Worm (Caenorhabditis elegans) whole organism, L2 larva: ENCODE results near the gene F10E9.1.

ENCODE experiments used
- C34F6.9 ChIP-seq: fragments of 150-350 bp; optimal IDR thresholded peaks from 2 replicates; lab custom pipeline; 2014; ENCODE audit warnings: missing biosample characterization, missing genetic modification characterization
- F13H6.1 ChIP-seq: sonication (generic microtip); optimal IDR thresholded peaks from 2 replicates; lab custom pipeline; 2016; ENCODE audit warnings: missing genetic modification characterization, missing compliant biosample characterization
- R02D3.7 ChIP-seq: fragments of 150-350 bp; optimal IDR thresholded peaks from 2 replicates; lab custom pipeline; 2014; ENCODE audit warnings: missing biosample characterization, missing genetic modification characterization
- Y55F3AM.14 ChIP-seq: fragments of 200-800 bp; sonication (Bioruptor generic); optimal IDR thresholded peaks from 2 replicates; lab custom pipeline; 2018; ENCODE audit warnings: mild to moderate bottlenecking, missing genetic modification characterization, missing compliant biosample characterization
- alr-1 ChIP-seq: fragments of 150-350 bp; optimal IDR thresholded peaks from 2 replicates; lab custom pipeline; 2014; ENCODE audit warnings: missing biosample characterization, missing genetic modification characterization
- aly-2 ChIP-seq: fragments of 150-350 bp; optimal IDR thresholded peaks from 2 replicates; lab custom pipeline; 2014; ENCODE audit warnings: missing biosample characterization, missing genetic modification characterization
- blmp-1 ChIP-seq: sonication (generic microtip); optimal IDR thresholded peaks from 2 replicates; lab custom pipeline; 2017; ENCODE audit warnings: missing genetic modification characterization, mild to moderate bottlenecking, missing compliant biosample characterization, antibody characterized with exemption, moderate library complexity; ENCODE audit not compliant: insufficient read depth
- ceh-16 ChIP-seq: fragments of 150-350 bp; optimal IDR thresholded peaks from 2 replicates; lab custom pipeline; 2014; ENCODE audit warnings: missing biosample characterization, missing genetic modification characterization
- ceh-82 ChIP-seq: fragments of 150-350 bp; optimal IDR thresholded peaks from 2 replicates; lab custom pipeline; 2014; ENCODE audit warnings: missing biosample characterization, missing genetic modification characterization
- crh-2 ChIP-seq: sonication (generic microtip); optimal IDR thresholded peaks from 2 replicates; lab custom pipeline; 2017; ENCODE audit warnings: missing biosample characterization, missing genetic modification characterization
- dmd-4 ChIP-seq: sonication (generic microtip); optimal IDR thresholded peaks from 2 replicates; lab custom pipeline; 2017; ENCODE audit warnings: missing biosample characterization, missing genetic modification characterization
- egl-27 ChIP-seq: sonication (generic microtip); optimal IDR thresholded peaks from 3 replicates; lab custom pipeline; 2017; ENCODE audit warnings: missing biosample characterization, missing genetic modification reagents, missing genetic modification characterization
- elt-1 ChIP-seq: fragments of 150-350 bp; optimal IDR thresholded peaks from 2 replicates; lab custom pipeline; 2014; ENCODE audit warnings: missing biosample characterization, missing genetic modification characterization
- elt-3 ChIP-seq: sonication (generic microtip); optimal IDR thresholded peaks from 2 replicates; lab custom pipeline; 2017; ENCODE audit warnings: missing biosample characterization, missing genetic modification characterization
- fos-1 ChIP-seq: fragments of 150-350 bp; optimal IDR thresholded peaks from 2 replicates; lab custom pipeline; 2014; ENCODE audit warnings: missing biosample characterization, missing genetic modification characterization
- gmeb-1 ChIP-seq: fragments of 150-350 bp; optimal IDR thresholded peaks from 2 replicates; lab custom pipeline; 2014; ENCODE audit warnings: missing biosample characterization, missing genetic modification characterization
- lin-11 ChIP-seq: fragments of 150-350 bp; sonication (generic microtip); optimal IDR thresholded peaks from 2 replicates; lab custom pipeline; 2014; ENCODE audit warnings: missing biosample characterization, missing genetic modification characterization, inconsistent platforms, mixed read lengths
- lin-13 ChIP-seq: fragments of 150-350 bp; optimal IDR thresholded peaks from 2 replicates; lab custom pipeline; 2014; ENCODE audit warnings: missing biosample characterization, missing genetic modification reagents, missing genetic modification characterization
- lin-39 ChIP-seq: fragments of 150-350 bp; optimal IDR thresholded peaks from 2 replicates; lab custom pipeline; 2014; ENCODE audit warnings: missing biosample characterization, missing genetic modification reagents, missing genetic modification characterization
- lsy-2 ChIP-seq, 2 experiments: fragments of 150-350 bp in 1 of 2; sonication (generic microtip) in 1 of 2; optimal IDR thresholded peaks; 2 replicates each; lab custom pipeline; 2014 to 2017; ENCODE audit warnings: missing biosample characterization in 2 of 2, missing genetic modification characterization in 2 of 2
- mab-5 ChIP-seq: fragments of 150-350 bp; optimal IDR thresholded peaks from 2 replicates; lab custom pipeline; 2014; ENCODE audit warnings: missing biosample characterization, missing genetic modification characterization
- mdl-1 ChIP-seq, 2 experiments: fragments of 150-350 bp in 1 of 2; sonication (generic microtip) in 1 of 2; optimal IDR thresholded peaks; 2 replicates each; lab custom pipeline; 2017; ENCODE audit warnings: missing biosample characterization in 2 of 2, missing genetic modification characterization in 2 of 2
- nhr-10 ChIP-seq: sonication (generic microtip); optimal IDR thresholded peaks from 2 replicates; lab custom pipeline; 2017; ENCODE audit warnings: missing biosample characterization, missing genetic modification characterization
- nhr-11 ChIP-seq: fragments of 150-350 bp; optimal IDR thresholded peaks from 2 replicates; lab custom pipeline; 2014; ENCODE audit warnings: missing biosample characterization, missing genetic modification characterization
- nhr-12 ChIP-seq: fragments of 150-350 bp; optimal IDR thresholded peaks from 2 replicates; lab custom pipeline; 2014; ENCODE audit warnings: missing biosample characterization, missing genetic modification characterization
- nhr-129 ChIP-seq: fragments of 150-350 bp; optimal IDR thresholded peaks from 2 replicates; lab custom pipeline; 2014; ENCODE audit warnings: missing biosample characterization, missing genetic modification characterization
- nhr-21 ChIP-seq: fragments of 150-350 bp; optimal IDR thresholded peaks from 2 replicates; lab custom pipeline; 2014; ENCODE audit warnings: missing biosample characterization, missing genetic modification characterization
- nhr-23 ChIP-seq: fragments of 150-350 bp; optimal IDR thresholded peaks from 2 replicates; lab custom pipeline; 2014; ENCODE audit warnings: missing biosample characterization, missing genetic modification reagents, missing genetic modification characterization
- nhr-25 ChIP-seq: fragments of 150-350 bp; sonication (generic microtip); optimal IDR thresholded peaks from 3 replicates; lab custom pipeline; 2014; ENCODE audit warnings: missing biosample characterization, missing genetic modification characterization
- nhr-6 ChIP-seq: fragments of 150-350 bp; optimal IDR thresholded peaks from 2 replicates; lab custom pipeline; 2014; ENCODE audit warnings: missing biosample characterization, missing genetic modification characterization
- nhr-77 ChIP-seq: fragments of 150-350 bp; optimal IDR thresholded peaks from 2 replicates; lab custom pipeline; 2014; ENCODE audit warnings: missing biosample characterization, missing genetic modification characterization
- peb-1 ChIP-seq: fragments of 150-350 bp; optimal IDR thresholded peaks from 2 replicates; lab custom pipeline; 2014; ENCODE audit warnings: missing biosample characterization, missing genetic modification characterization
- sem-4 ChIP-seq: fragments of 150-350 bp; optimal IDR thresholded peaks from 2 replicates; lab custom pipeline; 2014; ENCODE audit warnings: missing biosample characterization, missing genetic modification reagents, missing genetic modification characterization
- skn-1 ChIP-seq: sonication (generic microtip); optimal IDR thresholded peaks from 2 replicates; lab custom pipeline; 2017; ENCODE audit warnings: missing biosample characterization, missing genetic modification characterization
- sma-3 ChIP-seq: sonication (generic microtip); optimal IDR thresholded peaks from 2 replicates; lab custom pipeline; 2016; ENCODE audit warnings: missing genetic modification reagents, missing genetic modification characterization, missing compliant biosample characterization
- sma-9 ChIP-seq, 2 experiments: fragments of 150-350 bp in 1 of 2; sonication (generic microtip) in 1 of 2; optimal IDR thresholded peaks; 2 replicates each; lab custom pipeline; 2014 to 2016; ENCODE audit warnings: missing genetic modification characterization in 2 of 2, mild to moderate bottlenecking in 1 of 2, missing biosample characterization in 1 of 2, missing compliant biosample characterization in 1 of 2, missing genetic modification reagents in 1 of 2, moderate library complexity in 1 of 2
- snpc-4 ChIP-seq: fragments of 150-350 bp; optimal IDR thresholded peaks from 2 replicates; lab custom pipeline; 2014; ENCODE audit warnings: missing biosample characterization, missing genetic modification characterization
- unc-39 ChIP-seq: fragments of 150-350 bp; optimal IDR thresholded peaks from 2 replicates; lab custom pipeline; 2014; ENCODE audit warnings: missing biosample characterization, missing genetic modification characterization
- unc-55 ChIP-seq: fragments of 150-350 bp; sonication (generic microtip); optimal IDR thresholded peaks from 3 replicates; lab custom pipeline; 2014; ENCODE audit warnings: missing biosample characterization, missing genetic modification reagents, missing genetic modification characterization
- unc-62 ChIP-seq: fragments of 150-350 bp; optimal IDR thresholded peaks from 2 replicates; lab custom pipeline; 2014; ENCODE audit warnings: missing biosample characterization, missing genetic modification reagents, missing genetic modification characterization
- zag-1 ChIP-seq: fragments of 150-350 bp; optimal IDR thresholded peaks from 2 replicates; lab custom pipeline; 2014; ENCODE audit warnings: missing biosample characterization, missing genetic modification characterization
- ztf-1 ChIP-seq: fragments of 200-800 bp; sonication (Bioruptor generic); conservative IDR thresholded peaks from 2 replicates; pipeline ENCODE4 v1.3.6; 2022; ENCODE audit warnings: missing genetic modification characterization, missing compliant biosample characterization
- ztf-11 ChIP-seq: sonication (generic microtip); optimal IDR thresholded peaks from 2 replicates; lab custom pipeline; 2017; ENCODE audit warnings: missing biosample characterization, missing genetic modification characterization
- ztf-4 ChIP-seq: fragments of 150-350 bp; optimal IDR thresholded peaks from 2 replicates; lab custom pipeline; 2014; ENCODE audit warnings: missing biosample characterization, missing genetic modification characterization

Gene F10E9.1

DNA sequence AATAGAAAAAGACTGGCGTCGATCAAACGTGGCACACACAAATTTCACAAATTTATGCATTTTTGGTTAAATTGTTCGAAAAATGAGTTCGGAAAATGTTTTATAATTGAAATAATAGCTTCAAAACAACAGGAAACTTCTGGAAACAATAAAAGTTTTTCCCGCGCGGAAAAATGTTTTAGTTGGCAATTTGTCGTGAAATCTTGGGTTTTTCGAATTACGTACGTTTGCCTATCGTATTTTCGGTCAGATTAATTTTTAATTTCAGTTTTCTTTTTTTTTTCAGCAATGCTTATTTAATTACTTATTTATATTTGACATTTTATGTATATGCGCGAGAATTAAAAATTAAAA, 32.5 kb downstream of the F10E9.1 start:
- TF ChIP-seq skn-1 (tag; lab: Kevin White, UChicago) = no peak
- TF ChIP-seq F13H6.1 (tag; lab: Kevin White, UChicago) = no peak
- TF ChIP-seq ztf-4 = no peak
- TF ChIP-seq C34F6.9 (tag; lab: Kevin White, UChicago) = no peak
- no peak for TF ChIP-seq nhr-23 (tag; lab: Kevin White, UChicago)
- no peak for TF ChIP-seq lin-11 (tag; lab: Kevin White, UChicago)
- TF ChIP-seq dmd-4 (tag; lab: Kevin White, UChicago) = no peak
- TF ChIP-seq lin-39 (tag; lab: Kevin White, UChicago) = no peak
- no peak for TF ChIP-seq unc-62 (GFP tag; lab: Kevin White, UChicago)
- TF ChIP-seq nhr-10 (tag; lab: Kevin White, UChicago) = no peak
- TF ChIP-seq ceh-82 (tag; lab: Kevin White, UChicago) = no peak
- TF ChIP-seq nhr-12 = no peak
- TF ChIP-seq sma-9 (GFP tag; optimal IDR thresholded peaks at IDR 0.05; lab: Kevin White, UChicago) = no peak
- no peak for TF ChIP-seq sma-9 (tag; optimal IDR thresholded peaks at IDR 0.05; lab: Kevin White, UChicago)
- TF ChIP-seq, all 48 proteins: peak for 0

DNA sequence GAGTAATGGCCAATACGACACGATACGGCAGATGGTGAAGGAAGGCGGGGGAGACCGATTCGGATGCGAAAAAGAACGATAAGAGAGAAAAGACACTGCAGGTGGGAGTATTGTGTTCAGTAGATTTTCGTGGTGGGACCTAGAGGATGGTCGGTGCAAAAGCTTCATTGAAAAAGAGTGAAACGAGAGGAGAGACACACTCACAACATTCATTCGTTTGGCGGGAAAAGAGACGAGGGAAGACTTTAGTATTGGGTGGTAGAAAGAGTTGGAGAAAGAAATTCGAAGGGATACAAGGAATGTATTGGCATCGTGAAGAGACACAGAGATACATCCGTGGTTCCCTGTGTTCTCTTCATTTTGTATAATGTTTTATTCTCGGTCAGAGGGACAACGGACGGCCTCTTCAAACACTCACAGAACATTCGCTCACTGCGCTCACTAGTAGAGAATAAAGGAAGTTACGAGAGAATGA, 33.5 kb downstream of the F10E9.1 start:
- no peak for TF ChIP-seq aly-2
- TF ChIP-seq lsy-2 (tag; optimal IDR thresholded peaks at IDR 0.05; lab: Kevin White, UChicago) = peak; percentile 70 to 91
- TF ChIP-seq ceh-16 (tag; lab: Kevin White, UChicago) = no peak
- TF ChIP-seq lin-11 (tag; lab: Kevin White, UChicago) = peak; percentile 28
- peak; percentile 70 for TF ChIP-seq snpc-4 (tag; lab: Kevin White, UChicago)
- TF ChIP-seq lin-39 (tag; lab: Kevin White, UChicago) = no peak
- peak; percentile 91 for TF ChIP-seq unc-55 (GFP tag; lab: Kevin White, UChicago)
- peak; percentile 31 for TF ChIP-seq gmeb-1 (tag; lab: Kevin White, UChicago)
- peak; percentile 75 for TF ChIP-seq ztf-4
- peak; percentile 85 for TF ChIP-seq F13H6.1 (tag; lab: Kevin White, UChicago)
- TF ChIP-seq mdl-1 (tag; optimal IDR thresholded peaks at IDR 0.05; lab: Kevin White, UChicago) = peak in 1 of 2 experiments; percentile 57
- TF ChIP-seq blmp-1 = peak; percentile 48
- no peak for TF ChIP-seq elt-1
- TF ChIP-seq unc-62 (GFP tag; lab: Kevin White, UChicago) = no peak
- TF ChIP-seq mab-5 (tag; lab: Kevin White, UChicago) = peak; percentile 44
- TF ChIP-seq nhr-129 (tag; lab: Kevin White, UChicago) = peak; percentile 92
- peak; percentile 56 for TF ChIP-seq nhr-21 (tag; lab: Kevin White, UChicago)
- peak; percentile 67 for TF ChIP-seq nhr-25 (tag; lab: Kevin White, UChicago)
- no peak for TF ChIP-seq nhr-77 (tag; lab: Kevin White, UChicago)
- peak; percentile 85 for TF ChIP-seq nhr-6 (tag; lab: Kevin White, UChicago)
- TF ChIP-seq C34F6.9 (tag; lab: Kevin White, UChicago) = peak; percentile 94
- peak; percentile 66 for TF ChIP-seq sma-3 (GFP tag; lab: Kevin White, UChicago)
- TF ChIP-seq skn-1 (tag; lab: Kevin White, UChicago) = peak; percentile 1
- peak; percentile 91 for TF ChIP-seq sem-4
- TF ChIP-seq zag-1 (tag; lab: Kevin White, UChicago) = peak; percentile 51
- TF ChIP-seq crh-2 = peak; percentile 91
- TF ChIP-seq ztf-1 (GFP tag; lab: Robert Waterston, UW) = no peak
- TF ChIP-seq dmd-4 (tag; lab: Kevin White, UChicago) = peak; percentile 25
- TF ChIP-seq lin-13 = peak; percentile 71
- TF ChIP-seq fos-1 (tag; lab: Kevin White, UChicago) = peak; percentile 62
- TF ChIP-seq sma-9 (GFP tag; optimal IDR thresholded peaks at IDR 0.05; lab: Kevin White, UChicago) = peak; percentile 75
- TF ChIP-seq sma-9 (tag; optimal IDR thresholded peaks at IDR 0.05; lab: Kevin White, UChicago) = no peak

DNA sequence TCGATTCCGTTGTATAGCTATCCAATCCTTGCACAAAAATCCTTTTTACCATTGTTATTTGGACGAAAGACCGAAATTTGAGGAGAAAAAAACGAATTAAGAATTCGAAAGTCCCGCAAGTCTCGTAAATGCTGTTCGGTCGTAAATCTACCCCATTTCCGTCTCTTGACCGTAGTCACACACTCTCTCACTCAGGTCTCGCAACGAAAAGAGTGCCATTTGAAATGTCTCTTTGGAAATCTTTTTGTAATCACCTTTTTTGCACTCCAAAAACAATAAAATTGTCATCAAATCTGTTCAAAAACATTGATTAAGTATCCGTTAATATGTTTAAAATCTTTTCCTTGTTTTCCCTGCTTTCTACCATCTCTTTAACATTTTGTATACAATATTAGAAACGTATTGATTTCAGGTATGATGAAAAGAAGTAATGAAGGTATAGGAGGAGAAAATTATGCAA, 35.3 kb downstream of the F10E9.1 start, which contains the start of the genes R05D3.8 and rfp-1:
Gene R05D3.8 (minus strand): TSS at position 115 of the 460 bp plus-strand sequence.
Gene rfp-1 (plus strand): TSS at position 410 of the 460 bp plus-strand sequence.
- peak; percentile 97 to 99 for TF ChIP-seq lsy-2 (tag; optimal IDR thresholded peaks at IDR 0.05; lab: Kevin White, UChicago)
- peak; percentile 72 for TF ChIP-seq fos-1 (tag; lab: Kevin White, UChicago)
- no peak for TF ChIP-seq snpc-4 (tag; lab: Kevin White, UChicago)
- no peak for TF ChIP-seq nhr-11
- TF ChIP-seq F13H6.1 (tag; lab: Kevin White, UChicago) = peak; percentile 44
- peak; percentile 85 for TF ChIP-seq gmeb-1 (tag; lab: Kevin White, UChicago)
- no peak for TF ChIP-seq nhr-77 (tag; lab: Kevin White, UChicago)
- TF ChIP-seq elt-1 = no peak
- peak; percentile 12 for TF ChIP-seq egl-27 (tag; lab: Kevin White, UChicago)
- TF ChIP-seq mab-5 (tag; lab: Kevin White, UChicago) = peak; percentile 63
- TF ChIP-seq unc-55 (GFP tag; lab: Kevin White, UChicago) = peak; percentile 92
- TF ChIP-seq lin-13 = peak; percentile 87
- peak; percentile 24 for TF ChIP-seq zag-1 (tag; lab: Kevin White, UChicago)
- no peak for TF ChIP-seq elt-3 (tag; lab: Kevin White, UChicago)
- no peak for TF ChIP-seq aly-2
- peak; percentile 95 for TF ChIP-seq nhr-129 (tag; lab: Kevin White, UChicago)
- TF ChIP-seq nhr-21 (tag; lab: Kevin White, UChicago) = peak; percentile 65
- no peak for TF ChIP-seq unc-39 (tag; lab: Kevin White, UChicago)
- peak; percentile 89 for TF ChIP-seq C34F6.9 (tag; lab: Kevin White, UChicago)
- TF ChIP-seq peb-1 = no peak
- no peak for TF ChIP-seq unc-62 (GFP tag; lab: Kevin White, UChicago)
- TF ChIP-seq dmd-4 (tag; lab: Kevin White, UChicago) = no peak
- TF ChIP-seq ztf-11 = no peak
- TF ChIP-seq alr-1 (tag; lab: Kevin White, UChicago) = no peak
- no peak for TF ChIP-seq Y55F3AM.14 (GFP tag; lab: Kevin White, UChicago)
- peak; percentile 63 for TF ChIP-seq lin-11 (tag; lab: Kevin White, UChicago)
- TF ChIP-seq nhr-6 (tag; lab: Kevin White, UChicago) = peak; percentile 34
- TF ChIP-seq ceh-16 (tag; lab: Kevin White, UChicago) = peak; percentile 34
- TF ChIP-seq R02D3.7 (tag; lab: Kevin White, UChicago) = peak; percentile 97
- TF ChIP-seq sma-3 (GFP tag; lab: Kevin White, UChicago) = peak; percentile 69
- TF ChIP-seq crh-2 = peak; percentile 88
- TF ChIP-seq mdl-1 (tag; optimal IDR thresholded peaks at IDR 0.05; lab: Kevin White, UChicago) = no peak
